Worm (Caenorhabditis elegans) whole organism, L2 larva: ENCODE data around the gene unc-98.
A peak's percentile ranks its signal among the peaks of the same experiment; 100 is the strongest.

ENCODE experiments used
- C34F6.9 ChIP-seq: fragments of 150-350 bp; optimal IDR thresholded peaks from 2 replicates; lab custom pipeline; 2014; ENCODE audit warnings: missing biosample characterization, missing genetic modification characterization
- F13H6.1 ChIP-seq: sonication (generic microtip); optimal IDR thresholded peaks from 2 replicates; lab custom pipeline; 2016; ENCODE audit warnings: missing genetic modification characterization, missing compliant biosample characterization
- R02D3.7 ChIP-seq: fragments of 150-350 bp; optimal IDR thresholded peaks from 2 replicates; lab custom pipeline; 2014; ENCODE audit warnings: missing biosample characterization, missing genetic modification characterization
- Y55F3AM.14 ChIP-seq: fragments of 200-800 bp; sonication (Bioruptor generic); optimal IDR thresholded peaks from 2 replicates; lab custom pipeline; 2018; ENCODE audit warnings: mild to moderate bottlenecking, missing genetic modification characterization, missing compliant biosample characterization
- alr-1 ChIP-seq: fragments of 150-350 bp; optimal IDR thresholded peaks from 2 replicates; lab custom pipeline; 2014; ENCODE audit warnings: missing biosample characterization, missing genetic modification characterization
- aly-2 ChIP-seq: fragments of 150-350 bp; optimal IDR thresholded peaks from 2 replicates; lab custom pipeline; 2014; ENCODE audit warnings: missing biosample characterization, missing genetic modification characterization
- blmp-1 ChIP-seq: sonication (generic microtip); optimal IDR thresholded peaks from 2 replicates; lab custom pipeline; 2017; ENCODE audit warnings: missing genetic modification characterization, mild to moderate bottlenecking, missing compliant biosample characterization, antibody characterized with exemption, moderate library complexity; ENCODE audit not compliant: insufficient read depth
- ceh-16 ChIP-seq: fragments of 150-350 bp; optimal IDR thresholded peaks from 2 replicates; lab custom pipeline; 2014; ENCODE audit warnings: missing biosample characterization, missing genetic modification characterization
- ceh-82 ChIP-seq: fragments of 150-350 bp; optimal IDR thresholded peaks from 2 replicates; lab custom pipeline; 2014; ENCODE audit warnings: missing biosample characterization, missing genetic modification characterization
- crh-2 ChIP-seq: sonication (generic microtip); optimal IDR thresholded peaks from 2 replicates; lab custom pipeline; 2017; ENCODE audit warnings: missing biosample characterization, missing genetic modification characterization
- egl-27 ChIP-seq: sonication (generic microtip); optimal IDR thresholded peaks from 3 replicates; lab custom pipeline; 2017; ENCODE audit warnings: missing biosample characterization, missing genetic modification reagents, missing genetic modification characterization
- elt-1 ChIP-seq: fragments of 150-350 bp; optimal IDR thresholded peaks from 2 replicates; lab custom pipeline; 2014; ENCODE audit warnings: missing biosample characterization, missing genetic modification characterization
- elt-3 ChIP-seq: sonication (generic microtip); optimal IDR thresholded peaks from 2 replicates; lab custom pipeline; 2017; ENCODE audit warnings: missing biosample characterization, missing genetic modification characterization
- fos-1 ChIP-seq: fragments of 150-350 bp; optimal IDR thresholded peaks from 2 replicates; lab custom pipeline; 2014; ENCODE audit warnings: missing biosample characterization, missing genetic modification characterization
- gmeb-1 ChIP-seq: fragments of 150-350 bp; optimal IDR thresholded peaks from 2 replicates; lab custom pipeline; 2014; ENCODE audit warnings: missing biosample characterization, missing genetic modification characterization
- lin-11 ChIP-seq: fragments of 150-350 bp; sonication (generic microtip); optimal IDR thresholded peaks from 2 replicates; lab custom pipeline; 2014; ENCODE audit warnings: missing biosample characterization, missing genetic modification characterization, inconsistent platforms, mixed read lengths
- lin-13 ChIP-seq: fragments of 150-350 bp; optimal IDR thresholded peaks from 2 replicates; lab custom pipeline; 2014; ENCODE audit warnings: missing biosample characterization, missing genetic modification reagents, missing genetic modification characterization
- lin-39 ChIP-seq: fragments of 150-350 bp; optimal IDR thresholded peaks from 2 replicates; lab custom pipeline; 2014; ENCODE audit warnings: missing biosample characterization, missing genetic modification reagents, missing genetic modification characterization
- lsy-2 ChIP-seq, 2 experiments: fragments of 150-350 bp in 1 of 2; sonication (generic microtip) in 1 of 2; optimal IDR thresholded peaks; 2 replicates each; lab custom pipeline; 2014 to 2017; ENCODE audit warnings: missing biosample characterization in 2 of 2, missing genetic modification characterization in 2 of 2
- mab-5 ChIP-seq: fragments of 150-350 bp; optimal IDR thresholded peaks from 2 replicates; lab custom pipeline; 2014; ENCODE audit warnings: missing biosample characterization, missing genetic modification characterization
- mbf-1 ChIP-seq: sonication (generic microtip); optimal IDR thresholded peaks from 2 replicates; lab custom pipeline; 2017; ENCODE audit warnings: missing biosample characterization, missing genetic modification characterization
- nhr-11 ChIP-seq: fragments of 150-350 bp; optimal IDR thresholded peaks from 2 replicates; lab custom pipeline; 2014; ENCODE audit warnings: missing biosample characterization, missing genetic modification characterization
- nhr-12 ChIP-seq: fragments of 150-350 bp; optimal IDR thresholded peaks from 2 replicates; lab custom pipeline; 2014; ENCODE audit warnings: missing biosample characterization, missing genetic modification characterization
- nhr-21 ChIP-seq: fragments of 150-350 bp; optimal IDR thresholded peaks from 2 replicates; lab custom pipeline; 2014; ENCODE audit warnings: missing biosample characterization, missing genetic modification characterization
- nhr-23 ChIP-seq: fragments of 150-350 bp; optimal IDR thresholded peaks from 2 replicates; lab custom pipeline; 2014; ENCODE audit warnings: missing biosample characterization, missing genetic modification reagents, missing genetic modification characterization
- nhr-25 ChIP-seq: fragments of 150-350 bp; sonication (generic microtip); optimal IDR thresholded peaks from 3 replicates; lab custom pipeline; 2014; ENCODE audit warnings: missing biosample characterization, missing genetic modification characterization
- nhr-77 ChIP-seq: fragments of 150-350 bp; optimal IDR thresholded peaks from 2 replicates; lab custom pipeline; 2014; ENCODE audit warnings: missing biosample characterization, missing genetic modification characterization
- peb-1 ChIP-seq: fragments of 150-350 bp; optimal IDR thresholded peaks from 2 replicates; lab custom pipeline; 2014; ENCODE audit warnings: missing biosample characterization, missing genetic modification characterization
- skn-1 ChIP-seq: sonication (generic microtip); optimal IDR thresholded peaks from 2 replicates; lab custom pipeline; 2017; ENCODE audit warnings: missing biosample characterization, missing genetic modification characterization
- sma-3 ChIP-seq: sonication (generic microtip); optimal IDR thresholded peaks from 2 replicates; lab custom pipeline; 2016; ENCODE audit warnings: missing genetic modification reagents, missing genetic modification characterization, missing compliant biosample characterization
- unc-39 ChIP-seq: fragments of 150-350 bp; optimal IDR thresholded peaks from 2 replicates; lab custom pipeline; 2014; ENCODE audit warnings: missing biosample characterization, missing genetic modification characterization
- unc-55 ChIP-seq: fragments of 150-350 bp; sonication (generic microtip); optimal IDR thresholded peaks from 3 replicates; lab custom pipeline; 2014; ENCODE audit warnings: missing biosample characterization, missing genetic modification reagents, missing genetic modification characterization
- ztf-1 ChIP-seq: fragments of 200-800 bp; sonication (Bioruptor generic); conservative IDR thresholded peaks from 2 replicates; pipeline ENCODE4 v1.3.6; 2022; ENCODE audit warnings: missing genetic modification characterization, missing compliant biosample characterization
- ztf-11 ChIP-seq: sonication (generic microtip); optimal IDR thresholded peaks from 2 replicates; lab custom pipeline; 2017; ENCODE audit warnings: missing biosample characterization, missing genetic modification characterization
- ztf-4 ChIP-seq: fragments of 150-350 bp; optimal IDR thresholded peaks from 2 replicates; lab custom pipeline; 2014; ENCODE audit warnings: missing biosample characterization, missing genetic modification characterization

unc-98 gene

DNA sequence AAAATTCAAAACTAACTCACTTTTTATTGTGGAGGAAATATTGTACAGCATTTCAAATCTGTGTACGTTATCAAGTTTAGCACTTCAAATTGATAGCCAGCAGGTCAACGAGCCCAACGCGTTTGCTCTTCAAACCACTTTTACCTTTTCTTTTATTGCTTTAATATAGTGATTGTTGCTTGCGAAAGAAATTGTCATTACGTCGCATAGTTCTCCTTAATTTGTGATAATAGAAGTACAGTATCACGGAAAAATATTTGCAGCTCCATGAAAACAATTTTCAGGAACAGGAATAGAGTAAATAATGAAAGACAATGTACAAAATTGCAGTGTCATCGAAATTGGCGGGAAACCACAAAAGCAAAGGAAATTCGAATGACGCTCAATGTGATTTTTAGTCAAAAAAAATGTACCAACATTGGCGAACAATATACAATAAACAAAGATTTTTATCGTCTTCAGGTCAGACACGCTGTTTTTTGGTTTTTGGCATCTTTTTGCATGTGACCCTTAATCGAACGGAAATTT lies 14.4 kb downstream of the unc-98 start, which contains the start of the genes PDB1.1 and F08C6.5:
Gene PDB1.1, minus strand, starts transcription at position 158 of the 528 bp plus-strand sequence.
Gene F08C6.5, plus strand, starts transcription at position 478 of the 528 bp plus-strand sequence.
- TF ChIP-seq nhr-23 (tag; lab: Kevin White, UChicago) = no peak
- peak; percentile 11 for TF ChIP-seq crh-2
- TF ChIP-seq fos-1 = peak; percentile 72

DNA sequence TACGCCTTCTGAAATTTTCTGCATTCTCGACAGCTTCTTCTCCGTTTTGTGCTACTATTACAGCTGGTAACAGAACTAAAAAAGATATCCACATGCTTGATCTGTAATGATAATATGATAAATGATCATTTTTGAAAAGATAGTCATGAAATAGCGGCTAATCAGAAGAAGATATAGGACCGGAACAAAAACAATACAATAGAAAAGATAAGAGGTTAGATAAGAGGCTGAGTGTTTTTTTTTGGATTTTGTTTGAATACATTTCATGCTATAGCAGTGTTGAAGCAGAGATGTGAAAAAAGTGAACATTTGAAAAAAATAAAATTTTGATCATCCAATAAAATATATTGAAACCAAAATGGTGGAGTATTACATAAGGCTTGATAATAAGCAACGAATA lies 19.1 kb downstream of the unc-98 start, which contains the start of gene F46C8.8:
Gene F46C8.8, minus strand, starts transcription at position 101 of the 400 bp plus-strand sequence.
- TF ChIP-seq peb-1 (tag; lab: Kevin White, UChicago) (no peak), F13H6.1 (tag; lab: Kevin White, UChicago) (no peak), elt-3 (no peak), elt-1 (tag; lab: Kevin White, UChicago) (no peak), ceh-16 (tag; lab: Kevin White, UChicago) (no peak), fos-1 (no peak), crh-2 (no peak), gmeb-1 (tag; lab: Kevin White, UChicago) (no peak), nhr-12 (tag; lab: Kevin White, UChicago) (no peak), ztf-1 (GFP tag; lab: Robert Waterston, UW) (no peak), ceh-82 (tag; lab: Kevin White, UChicago) (no peak), skn-1 (tag; lab: Kevin White, UChicago) (no peak), nhr-11 (no peak), C34F6.9 (tag; lab: Kevin White, UChicago) (no peak), lin-11 (tag; lab: Kevin White, UChicago) (no peak), R02D3.7 (tag; lab: Kevin White, UChicago) (no peak), ztf-4 (no peak), nhr-25 (no peak)
- TF ChIP-seq, all 48 proteins: peak for 0

DNA sequence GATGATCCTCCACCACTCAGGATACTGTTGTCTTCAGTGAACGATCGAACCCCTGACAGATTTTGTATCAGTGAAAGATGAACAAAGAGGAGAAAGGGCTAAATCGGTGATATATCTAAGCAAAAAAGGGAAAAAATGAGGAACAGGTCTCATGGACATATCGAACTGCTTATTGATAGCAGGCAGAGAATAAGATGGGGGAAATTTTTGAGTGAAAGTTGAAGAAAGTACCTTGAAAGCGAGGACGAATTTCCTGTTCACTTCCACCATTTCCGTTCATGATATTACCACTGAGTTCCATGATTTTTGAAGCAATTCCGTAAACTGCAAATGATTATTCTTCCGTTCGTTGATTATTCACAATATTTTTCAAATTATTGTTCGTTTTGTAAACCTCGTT lies 20.1 kb downstream of the unc-98 start:
- TF ChIP-seq alr-1 = no peak
- no peak for TF ChIP-seq elt-1 (tag; lab: Kevin White, UChicago)
- peak; percentile 77 for TF ChIP-seq blmp-1

DNA sequence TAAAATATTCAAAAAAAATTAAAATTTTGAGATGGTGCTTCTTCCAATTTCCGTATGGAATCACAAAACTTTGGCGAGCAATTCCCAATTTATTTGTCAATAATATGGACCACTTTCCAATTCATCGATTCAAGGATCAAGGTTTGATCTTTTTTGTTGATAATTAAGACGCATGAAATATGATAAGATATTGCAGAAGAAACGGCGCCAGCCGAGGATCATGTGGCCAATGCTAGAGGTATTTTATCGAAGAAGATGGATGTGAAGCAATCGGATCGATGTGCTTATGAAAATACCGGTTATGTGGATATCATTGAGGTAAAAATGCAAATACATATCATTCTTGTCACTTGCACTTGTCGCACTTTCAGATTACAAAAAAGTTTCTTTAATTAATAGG lies 23.0 kb downstream of the unc-98 start:
- TF ChIP-seq lin-13 (GFP tag; lab: Kevin White, UChicago) = no peak
- no peak for TF ChIP-seq gmeb-1 (tag; lab: Kevin White, UChicago)
- TF ChIP-seq blmp-1 = no peak
- TF ChIP-seq nhr-12 (tag; lab: Kevin White, UChicago) = no peak
- no peak for TF ChIP-seq mbf-1
- no peak for TF ChIP-seq ztf-1 (GFP tag; lab: Robert Waterston, UW)
- no peak for TF ChIP-seq aly-2
- TF ChIP-seq egl-27 (tag; lab: Kevin White, UChicago) = no peak
- no peak for TF ChIP-seq lin-39 (tag; lab: Kevin White, UChicago)
- no peak for TF ChIP-seq nhr-77 (tag; lab: Kevin White, UChicago)
- TF ChIP-seq R02D3.7 (tag; lab: Kevin White, UChicago) = no peak
- TF ChIP-seq nhr-25 = no peak
- TF ChIP-seq sma-3 (GFP tag; lab: Kevin White, UChicago) = no peak
- TF ChIP-seq ceh-82 (tag; lab: Kevin White, UChicago) = no peak
- no peak for TF ChIP-seq peb-1 (tag; lab: Kevin White, UChicago)
- no peak for TF ChIP-seq unc-39 (tag; lab: Kevin White, UChicago)
- TF ChIP-seq mab-5 (tag; lab: Kevin White, UChicago) = no peak
- no peak for TF ChIP-seq elt-1 (tag; lab: Kevin White, UChicago)

DNA sequence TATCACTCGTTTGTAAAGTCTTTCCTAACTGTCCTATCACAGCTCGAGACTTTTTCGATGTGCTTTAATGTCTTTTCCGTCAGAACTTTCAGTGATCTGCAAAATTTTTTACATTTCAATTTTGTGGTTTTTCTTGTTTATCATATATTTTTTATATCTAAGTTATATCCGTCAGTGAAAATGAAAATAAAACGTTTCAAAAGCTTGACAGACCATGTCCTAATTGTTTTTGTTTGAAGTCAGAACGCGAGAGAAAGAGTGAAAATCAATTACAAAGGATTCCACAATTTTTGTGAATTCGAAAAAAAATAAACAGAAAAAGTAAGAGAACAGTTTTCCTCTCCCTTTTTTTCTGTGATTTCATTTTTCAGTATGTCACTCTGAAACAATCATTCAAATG lies 25.3 kb downstream of the unc-98 start, which contains the start of gene F46C8.1:
Gene F46C8.1, plus strand, starts transcription at position 301 of the 400 bp plus-strand sequence.
- TF ChIP-seq nhr-23 (tag; lab: Kevin White, UChicago) = no peak
- no peak for TF ChIP-seq ztf-4
- TF ChIP-seq skn-1 (tag; lab: Kevin White, UChicago) = no peak
- TF ChIP-seq nhr-12 (tag; lab: Kevin White, UChicago) = no peak
- TF ChIP-seq gmeb-1 (tag; lab: Kevin White, UChicago) = no peak
- TF ChIP-seq unc-55 (GFP tag; lab: Kevin White, UChicago) = no peak
- no peak for TF ChIP-seq ztf-11 (tag; lab: Kevin White, UChicago)
- TF ChIP-seq nhr-21 = no peak
- no peak for TF ChIP-seq lsy-2 (tag; optimal IDR thresholded peaks at IDR 0.05; lab: Kevin White, UChicago)
- no peak for TF ChIP-seq mab-5 (tag; lab: Kevin White, UChicago)
- no peak for TF ChIP-seq Y55F3AM.14 (GFP tag; lab: Kevin White, UChicago)
